Fruit fly (Drosophila melanogaster) whole organism, wandering third instar larva: ENCODE data around the gene CG43116.

Source experiments
- Abd-B ChIP-seq: fragments of >200 bp; optimal IDR thresholded peaks from 2 replicates; lab custom pipeline; 2017; ENCODE audit warnings: missing biosample characterization, missing genetic modification characterization
- CG32264 ChIP-seq: fragments of 200-800 bp; sonication (Bioruptor generic); optimal IDR thresholded peaks from 2 replicates; lab custom pipeline; 2016; ENCODE audit warnings: missing biosample characterization, missing genetic modification characterization
- CG9705 ChIP-seq: fragments of 200-800 bp; sonication (Bioruptor generic); optimal IDR thresholded peaks from 2 replicates; lab custom pipeline; 2018; ENCODE audit warnings: missing biosample characterization, mild to moderate bottlenecking, missing genetic modification characterization
- CrebA ChIP-seq: fragments of 200-800 bp; sonication (Bioruptor generic); optimal IDR thresholded peaks from 2 replicates; lab custom pipeline; 2016; ENCODE audit warnings: missing biosample characterization, mild to moderate bottlenecking, missing genetic modification characterization, borderline replicate concordance
- Dfd ChIP-seq: fragments of >200 bp; optimal IDR thresholded peaks from 2 replicates; lab custom pipeline; 2017; ENCODE audit warnings: missing biosample characterization, missing genetic modification characterization
- Dif ChIP-seq: fragments of 200-275, 200-300 bp; sonication (Bioruptor generic); optimal IDR thresholded peaks from 2 replicates; lab custom pipeline; 2018; ENCODE audit warnings: missing biosample characterization, missing genetic modification characterization; ENCODE audit not compliant: partially characterized antibody
- GATAd ChIP-seq: sonication (Bioruptor generic); optimal IDR thresholded peaks from 2 replicates; lab custom pipeline; 2016; ENCODE audit warnings: missing biosample characterization, missing genetic modification characterization
- HLH106 ChIP-seq: fragments of 200-800 bp; optimal IDR thresholded peaks from 3 replicates; lab custom pipeline; 2019; ENCODE audit warnings: missing biosample characterization, mild to moderate bottlenecking, missing genetic modification characterization, moderate library complexity
- Hnf4 ChIP-seq: fragments of 200-800 bp; sonication (Bioruptor generic); optimal IDR thresholded peaks from 2 replicates; lab custom pipeline; 2016; ENCODE audit warnings: missing biosample characterization, mild to moderate bottlenecking, missing genetic modification characterization
- Hr78 ChIP-seq: fragments of >200 bp; optimal IDR thresholded peaks from 2 replicates; lab custom pipeline; 2017; ENCODE audit warnings: missing biosample characterization, missing genetic modification characterization
- Hr83 ChIP-seq: fragments of 200-300 bp; sonication (Bioruptor generic); optimal IDR thresholded peaks from 2 replicates; lab custom pipeline; 2016; ENCODE audit warnings: missing biosample characterization, mild to moderate bottlenecking, missing genetic modification characterization, moderate library complexity; ENCODE audit not compliant: poor library complexity, severe bottlenecking
- Jra ChIP-seq: sonication (Bioruptor generic); optimal IDR thresholded peaks from 2 replicates; lab custom pipeline; 2016; ENCODE audit warnings: missing biosample characterization, missing genetic modification characterization
- Mio ChIP-seq: sonication (Bioruptor generic); optimal IDR thresholded peaks from 2 replicates; lab custom pipeline; 2016; ENCODE audit warnings: missing biosample characterization, missing genetic modification characterization
- Myc ChIP-seq: fragments of >200 bp; optimal IDR thresholded peaks from 2 replicates; lab custom pipeline; 2017
- N ChIP-seq: fragments of >200 bp; optimal IDR thresholded peaks from 2 replicates; lab custom pipeline; 2018; ENCODE audit warnings: missing biosample characterization, missing external identifiers, missing genetic modification characterization
- OdsH ChIP-seq: fragments of 200-800 bp; sonication (Bioruptor generic); optimal IDR thresholded peaks from 2 replicates; lab custom pipeline; 2016; ENCODE audit warnings: missing biosample characterization, mild to moderate bottlenecking, missing genetic modification characterization
- Rel ChIP-seq, 2 experiments: fragments of 200-800 bp; sonication (Bioruptor generic) in 1 of 2; optimal IDR thresholded peaks; 2 replicates in 1 of 2; 3 replicates in 1 of 2; lab custom pipeline; 2016 to 2019; ENCODE audit warnings: mild to moderate bottlenecking in 2 of 2, missing biosample characterization in 2 of 2, missing genetic modification characterization in 2 of 2, moderate library complexity in 1 of 2
- Sp1 ChIP-seq: fragments of 200-800 bp; sonication (Bioruptor generic); optimal IDR thresholded peaks from 3 replicates; lab custom pipeline; 2019; ENCODE audit warnings: missing biosample characterization, mild to moderate bottlenecking, missing genetic modification characterization, moderate library complexity
- Vsx2 ChIP-seq: fragments of 200-300, 225-300 bp; sonication (Bioruptor generic); optimal IDR thresholded peaks from 2 replicates; lab custom pipeline; 2018; ENCODE audit warnings: missing biosample characterization, missing genetic modification characterization; ENCODE audit not compliant: partially characterized antibody
- br ChIP-seq: fragments of 200-800 bp; sonication (Bioruptor generic); optimal IDR thresholded peaks from 2 replicates; lab custom pipeline; 2016; ENCODE audit warnings: missing biosample characterization, missing genetic modification characterization
- brk ChIP-seq: fragments of 200-800 bp; sonication (Bioruptor generic); optimal IDR thresholded peaks from 2 replicates; lab custom pipeline; 2016; ENCODE audit warnings: missing biosample characterization, mild to moderate bottlenecking, missing genetic modification characterization
- dl ChIP-seq, 2 experiments: fragments of 175-275, 200-275 bp in 1 of 2; fragments of 200-275 bp in 1 of 2; sonication (Bioruptor generic); optimal IDR thresholded peaks; lab custom pipeline; 2018; ENCODE audit warnings: mild to moderate bottlenecking in 2 of 2, missing biosample characterization in 2 of 2, missing genetic modification characterization in 2 of 2, moderate library complexity in 2 of 2; ENCODE audit not compliant: partially characterized antibody in 2 of 2, insufficient read depth in 1 of 2
- dmrt93B ChIP-seq: fragments of 200-800 bp; sonication (Bioruptor generic); optimal IDR thresholded peaks from 2 replicates; lab custom pipeline; 2018; ENCODE audit warnings: missing biosample characterization, mild to moderate bottlenecking, missing genetic modification characterization
- dsf ChIP-seq: sonication (Bioruptor generic); optimal IDR thresholded peaks from 2 replicates; lab custom pipeline; 2016; ENCODE audit warnings: missing biosample characterization, missing genetic modification characterization, borderline replicate concordance
- ey ChIP-seq: fragments of 200-800 bp; sonication (Bioruptor generic); optimal IDR thresholded peaks from 2 replicates; lab custom pipeline; 2016; ENCODE audit warnings: missing biosample characterization, missing genetic modification characterization
- foxo ChIP-seq, 2 experiments: fragments of 200-800 bp; sonication (Bioruptor generic); optimal IDR thresholded peaks; 2 replicates in 1 of 2; 3 replicates in 1 of 2; lab custom pipeline; 2016 to 2017; ENCODE audit warnings: missing biosample characterization in 2 of 2, missing genetic modification characterization in 2 of 2
- fru ChIP-seq: fragments of 200-800 bp; sonication (Bioruptor generic); optimal IDR thresholded peaks from 3 replicates; lab custom pipeline; 2016; ENCODE audit warnings: missing biosample characterization, mild to moderate bottlenecking, missing genetic modification characterization
- h ChIP-seq: fragments of 200-800 bp; sonication (Bioruptor generic); optimal IDR thresholded peaks from 3 replicates; lab custom pipeline; 2016; ENCODE audit warnings: missing biosample characterization, mild to moderate bottlenecking, missing genetic modification characterization
- jim ChIP-seq: fragments of 175-275, 200-325 bp; sonication (Bioruptor generic); optimal IDR thresholded peaks from 2 replicates; lab custom pipeline; 2016; ENCODE audit warnings: missing biosample characterization, mild to moderate bottlenecking, missing genetic modification characterization
- lola ChIP-seq: fragments of >200 bp; optimal IDR thresholded peaks from 2 replicates; lab custom pipeline; 2017; ENCODE audit warnings: missing biosample characterization, missing genetic modification characterization
- pan ChIP-seq: fragments of >200 bp; optimal IDR thresholded peaks from 2 replicates; lab custom pipeline; 2017
- psq ChIP-seq: fragments of 200-800 bp; sonication (Bioruptor generic); optimal IDR thresholded peaks from 3 replicates; lab custom pipeline; 2017; ENCODE audit warnings: missing biosample characterization, mild to moderate bottlenecking, missing genetic modification characterization, moderate library complexity
- rgr ChIP-seq: fragments of 200-800 bp; sonication (Bioruptor generic); optimal IDR thresholded peaks from 3 replicates; lab custom pipeline; 2016; ENCODE audit warnings: missing biosample characterization, mild to moderate bottlenecking, missing genetic modification characterization
- sv ChIP-seq: fragments of 200-800 bp; sonication (Bioruptor generic); optimal IDR thresholded peaks from 3 replicates; lab custom pipeline; 2016; ENCODE audit warnings: missing biosample characterization, missing genetic modification characterization
- usp ChIP-seq: fragments of >200 bp; optimal IDR thresholded peaks from 2 replicates; lab custom pipeline; 2017; ENCODE audit warnings: missing biosample characterization, missing genetic modification characterization
- woc ChIP-seq: sonication (Bioruptor generic); optimal IDR thresholded peaks from 2 replicates; lab custom pipeline; 2016; ENCODE audit warnings: missing biosample characterization, mild to moderate bottlenecking, missing genetic modification characterization

Gene CG43116

DNA sequence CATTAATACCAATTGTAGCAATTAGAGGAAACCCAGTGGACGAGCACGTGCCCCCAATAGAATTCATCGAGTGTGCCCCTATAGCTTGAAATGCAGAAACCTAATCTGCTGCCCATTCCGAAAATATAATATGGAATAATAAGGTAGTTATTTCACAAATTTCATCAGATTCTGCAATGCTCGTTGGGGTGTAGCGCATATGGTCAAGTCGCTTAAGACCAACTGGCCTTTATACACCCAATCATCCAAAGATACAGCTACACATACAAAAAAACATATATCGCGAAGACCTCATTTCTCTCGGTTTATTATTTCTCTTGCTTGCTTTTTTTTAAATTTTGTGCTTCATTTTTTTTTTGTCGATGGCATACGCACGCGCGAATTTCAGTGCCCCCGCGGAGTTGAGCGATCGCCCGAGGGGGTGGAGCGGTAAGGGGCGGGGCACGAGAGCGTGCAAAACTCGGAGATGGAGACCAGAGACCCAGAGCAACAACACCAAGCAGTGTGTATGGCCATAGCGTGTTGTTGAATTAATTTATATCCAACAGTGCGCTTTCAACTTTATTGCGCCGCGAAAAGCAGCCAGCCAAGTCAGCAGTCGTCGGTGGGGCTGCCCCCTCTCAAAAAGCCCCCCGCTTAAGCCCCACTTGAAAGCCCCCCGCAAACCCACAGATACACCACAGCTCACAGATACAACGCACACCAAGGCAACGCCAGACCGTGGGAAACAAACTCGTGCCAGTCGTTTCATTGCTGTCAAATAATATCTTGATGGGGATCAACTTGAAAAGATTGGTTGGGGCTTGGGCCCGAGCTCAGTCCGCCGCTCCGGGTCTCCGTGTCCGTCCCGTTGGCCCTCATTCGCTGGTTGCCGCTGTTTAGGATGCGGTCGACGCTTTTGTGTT, 11.4 kb upstream of the CG43116 start:
- TF ChIP-seq dl (GFP tag; optimal IDR thresholded peaks at IDR 0.05; lab: Kevin White, UChicago; ENCODE audit: insufficient read depth in 1 of 2, partially characterized antibody in 2 of 2) (peak; percentile 34 to 51), Abd-B (GFP tag; lab: Kevin White, UChicago) (no peak), brk (peak; percentile 10), woc (GFP tag; lab: Kevin White, UChicago) (peak; percentile 42), Hr83 (GFP tag; lab: Kevin White, UChicago) (no peak), fru (GFP tag; lab: Kevin White, UChicago) (peak; percentile 18), Dfd (GFP tag; lab: Kevin White, UChicago) (peak; percentile 59), Sp1 (peak; percentile 70), foxo (GFP tag; optimal IDR thresholded peaks at IDR 0.05; lab: Kevin White, UChicago) (no peak), h (peak; percentile 87), jim (peak; percentile 48), br (peak; percentile 54), ey (GFP tag; lab: Kevin White, UChicago) (peak; percentile 20), lola (GFP tag; lab: Kevin White, UChicago) (no peak), Rel (GFP tag; optimal IDR thresholded peaks at IDR 0.05; lab: Kevin White, UChicago) (peak; percentile 14), Rel (tag; optimal IDR thresholded peaks at IDR 0.05; lab: Kevin White, UChicago) (peak; percentile 87), N (no peak), CG9705 (GFP tag; lab: Kevin White, UChicago) (peak; percentile 2)

DNA sequence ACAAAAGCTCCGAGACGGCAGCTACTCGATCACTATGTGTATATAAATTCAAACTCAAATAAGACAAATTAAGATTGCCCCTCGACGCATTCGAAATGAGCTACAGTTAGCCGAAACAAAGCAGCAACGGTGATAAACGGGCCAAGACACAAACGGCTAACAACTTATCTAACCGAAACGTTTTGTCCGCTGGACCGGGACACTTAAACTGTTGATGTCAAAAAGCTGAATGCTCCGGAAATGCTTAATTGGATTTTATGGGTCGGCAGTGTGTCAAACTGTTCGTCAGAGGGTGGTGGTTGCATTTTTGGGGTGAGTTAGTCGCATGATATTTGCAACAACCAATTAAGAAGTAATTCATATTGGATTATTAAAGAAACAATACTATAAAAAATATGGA, 10.5 kb upstream of the CG43116 start:
- TF ChIP-seq Mio (GFP tag; lab: Kevin White, UChicago), result no peak
- no peak for TF ChIP-seq Rel (GFP tag; optimal IDR thresholded peaks at IDR 0.05; lab: Kevin White, UChicago)
- no peak for TF ChIP-seq Rel (tag; optimal IDR thresholded peaks at IDR 0.05; lab: Kevin White, UChicago)
- TF ChIP-seq Hr78 (GFP tag; lab: Kevin White, UChicago), result no peak
- TF ChIP-seq foxo (GFP tag; optimal IDR thresholded peaks at IDR 0.05; lab: Kevin White, UChicago), result no peak
- no peak for TF ChIP-seq CG32264 (GFP tag; lab: Kevin White, UChicago)
- TF ChIP-seq Hr83 (GFP tag; lab: Kevin White, UChicago), result no peak
- TF ChIP-seq Jra (GFP tag; lab: Kevin White, UChicago), result no peak
- TF ChIP-seq woc (GFP tag; lab: Kevin White, UChicago), result no peak
- TF ChIP-seq ey (GFP tag; lab: Kevin White, UChicago), result no peak
- no peak for TF ChIP-seq Vsx2 (GFP tag; lab: Kevin White, UChicago)
- no peak for TF ChIP-seq sv (GFP tag; lab: Kevin White, UChicago)
- TF ChIP-seq Dfd (GFP tag; lab: Kevin White, UChicago), result no peak
- TF ChIP-seq HLH106 (tag; lab: Kevin White, UChicago), result no peak
- no peak for TF ChIP-seq OdsH
- TF ChIP-seq CrebA, result no peak
- TF ChIP-seq br, result no peak
- TF ChIP-seq Hnf4 (GFP tag; lab: Kevin White, UChicago), result no peak
- no peak for TF ChIP-seq dsf
- TF ChIP-seq rgr (GFP tag; lab: Kevin White, UChicago), result no peak
- TF ChIP-seq lola (GFP tag; lab: Kevin White, UChicago), result no peak
- TF ChIP-seq, all 38 proteins: peak for 0

DNA sequence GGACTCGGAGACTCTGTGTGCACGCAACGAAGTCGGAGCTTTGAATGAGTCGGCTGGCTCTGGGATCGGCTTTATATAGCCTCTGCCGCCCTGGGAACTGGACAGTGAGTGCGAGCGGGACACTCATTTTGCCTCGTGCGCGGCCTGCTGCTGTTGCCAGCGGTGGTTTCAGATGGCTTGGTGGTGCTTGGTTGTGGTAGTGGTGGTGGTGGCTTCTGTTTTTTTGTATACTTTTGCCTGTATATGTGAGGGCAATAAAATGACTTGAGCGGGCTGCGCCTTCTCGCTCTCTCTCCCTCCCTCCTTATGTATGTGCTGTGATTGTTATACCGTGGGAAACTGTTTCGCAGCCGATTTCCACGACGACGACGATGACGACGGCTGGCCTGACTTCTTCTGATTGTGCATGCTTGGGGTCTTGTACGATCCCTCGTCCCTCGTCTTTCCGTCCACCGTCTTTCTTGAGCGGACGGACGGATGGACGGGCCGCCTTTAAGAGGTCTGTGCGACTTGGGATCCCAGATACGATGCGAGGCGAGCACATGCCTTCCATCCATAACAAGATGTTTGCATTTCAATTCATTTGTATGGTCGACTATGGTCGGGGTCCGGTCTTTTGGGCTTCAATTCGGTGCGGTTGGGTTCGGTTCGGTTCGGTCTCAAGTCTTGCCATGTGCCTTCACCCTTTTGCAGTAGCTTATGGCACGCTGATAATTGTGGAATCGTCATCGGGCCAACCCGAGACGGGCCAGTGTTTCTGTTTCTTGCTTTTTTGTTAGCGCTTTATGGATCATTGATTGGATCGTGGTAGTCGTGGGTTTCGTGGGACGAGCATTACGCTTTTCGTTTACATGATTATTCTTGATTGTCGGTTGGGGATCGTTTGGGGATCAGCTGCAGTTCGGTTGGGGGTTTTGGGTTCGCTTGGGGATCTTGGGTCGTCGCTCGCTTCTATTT, 9.5 kb upstream of the CG43116 start:
- TF ChIP-seq h (peak; percentile 85), br (no peak), woc (GFP tag; lab: Kevin White, UChicago) (no peak), Hr78 (GFP tag; lab: Kevin White, UChicago) (no peak), lola (GFP tag; lab: Kevin White, UChicago) (no peak), CrebA (peak; percentile 74), foxo (GFP tag; optimal IDR thresholded peaks at IDR 0.05; lab: Kevin White, UChicago) (peak in 1 of 2 experiments; percentile 34), pan (lab: Kevin White, UChicago) (no peak), Vsx2 (GFP tag; lab: Kevin White, UChicago) (peak; percentile 18), brk (peak; percentile 63), fru (GFP tag; lab: Kevin White, UChicago) (peak; percentile 53), HLH106 (tag; lab: Kevin White, UChicago) (no peak), Hr83 (GFP tag; lab: Kevin White, UChicago) (peak; percentile 55), ey (GFP tag; lab: Kevin White, UChicago) (no peak), N (peak; percentile 30), usp (GFP tag; lab: Kevin White, UChicago) (no peak), dsf (no peak), Abd-B (GFP tag; lab: Kevin White, UChicago) (no peak), Dfd (GFP tag; lab: Kevin White, UChicago) (no peak), CG9705 (GFP tag; lab: Kevin White, UChicago) (no peak), Myc (lab: Kevin White, UChicago) (no peak), psq (GFP tag; lab: Kevin White, UChicago) (peak; percentile 52), jim (peak; percentile 68), dmrt93B (GFP tag; lab: Kevin White, UChicago) (no peak), rgr (GFP tag; lab: Kevin White, UChicago) (no peak), Rel (GFP tag; optimal IDR thresholded peaks at IDR 0.05; lab: Kevin White, UChicago) (peak; percentile 78), Rel (tag; optimal IDR thresholded peaks at IDR 0.05; lab: Kevin White, UChicago) (peak; percentile 64), Dif (GFP tag; lab: Kevin White, UChicago) (peak; percentile 49), GATAd (GFP tag; lab: Kevin White, UChicago) (no peak), CG32264 (GFP tag; lab: Kevin White, UChicago) (no peak), sv (GFP tag; lab: Kevin White, UChicago) (no peak)
